Worm (Caenorhabditis elegans) whole organism, late embryonic: ENCODE measurements around the gene pqn-25.

Source experiments
- F13H6.1 ChIP-seq: sonication (generic microtip); optimal IDR thresholded peaks from 2 replicates; lab custom pipeline; 2016; ENCODE audit warnings: missing genetic modification characterization, missing compliant biosample characterization
- elt-2 ChIP-seq: sonication (generic microtip); optimal IDR thresholded peaks from 2 replicates; lab custom pipeline; 2016; ENCODE audit warnings: missing genetic modification reagents, missing genetic modification characterization, missing compliant biosample characterization
- fkh-10 ChIP-seq: fragments of 150-350 bp; optimal IDR thresholded peaks from 2 replicates; lab custom pipeline; 2014; ENCODE audit warnings: missing biosample characterization, missing genetic modification reagents, missing genetic modification characterization
- hlh-30 ChIP-seq: sonication (generic microtip); optimal IDR thresholded peaks from 2 replicates; lab custom pipeline; 2017; ENCODE audit warnings: antibody characterized with exemption, missing genetic modification characterization, missing compliant biosample characterization; ENCODE audit not compliant: insufficient read depth
- nhr-232 ChIP-seq: sonication (generic microtip); optimal IDR thresholded peaks from 2 replicates; lab custom pipeline; 2016; ENCODE audit warnings: missing genetic modification characterization, missing compliant biosample characterization
- pha-4 ChIP-seq: fragments of 150-350 bp; optimal IDR thresholded peaks from 2 replicates; lab custom pipeline; 2018; ENCODE audit warnings: missing biosample characterization, missing genetic modification reagents, missing genetic modification characterization
- pqm-1 ChIP-seq: sonication (generic microtip); optimal IDR thresholded peaks from 2 replicates; lab custom pipeline; 2016; ENCODE audit warnings: missing genetic modification characterization, missing compliant biosample characterization

DNA sequence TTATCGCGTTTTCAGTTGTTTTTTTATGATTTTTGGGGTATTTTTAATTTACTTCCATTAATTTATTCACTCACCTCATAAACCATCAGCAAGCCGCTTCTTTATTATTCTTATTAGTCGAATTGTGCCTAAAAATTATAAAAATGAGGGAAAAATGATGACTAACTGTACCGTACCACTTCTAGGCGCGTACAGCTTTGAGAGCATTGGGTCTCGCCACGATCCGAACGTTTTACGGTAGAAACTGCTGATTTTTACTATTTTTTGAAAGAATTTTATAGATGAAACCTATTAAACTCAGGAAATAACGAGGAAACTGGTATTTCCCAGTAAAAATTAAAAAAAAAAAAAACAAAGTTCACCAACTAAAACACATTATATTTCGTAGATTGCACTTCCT is 30.6 kb upstream of the pqn-25 start, which contains the start of gene D1044.6:
- no peak for TF ChIP-seq F13H6.1 (tag; lab: Kevin White, UChicago)
- TF ChIP-seq hlh-30: no peak
- no peak for TF ChIP-seq pqm-1 (tag; lab: Kevin White, UChicago)
- no peak for TF ChIP-seq elt-2 (tag; lab: Kevin White, UChicago)
- no peak for TF ChIP-seq fkh-10 (GFP tag; lab: Kevin White, UChicago)
- TF ChIP-seq nhr-232: no peak
- no peak for TF ChIP-seq pha-4 (tag; lab: Kevin White, UChicago)
